Worm (Caenorhabditis elegans): ENCODE results near the gene srz-5.

- TF ChIP-seq sox-4 (tag; optimal IDR thresholded peaks at IDR 0.05) (no peak), lin-11 (tag; optimal IDR thresholded peaks at IDR 0.05) (no peak), ceh-24 (tag; optimal IDR thresholded peaks at IDR 0.05) (no peak), pros-1 (tag; optimal IDR thresholded peaks at IDR 0.05) (no peak), fax-1 (tag; optimal IDR thresholded peaks at IDR 0.05) (no peak), hlh-15 (tag; optimal IDR thresholded peaks at IDR 0.05) (no peak), che-1 (tag; optimal IDR thresholded peaks at IDR 0.05) (no peak), ceh-22 (tag; optimal IDR thresholded peaks at IDR 0.05) (no peak), ref-2 (tag; optimal IDR thresholded peaks at IDR 0.05) (no peak), zip-5 (tag; optimal IDR thresholded peaks at IDR 0.05) (no peak), nhr-11 (tag; optimal IDR thresholded peaks at IDR 0.05) (no peak), mec-3 (tag; optimal IDR thresholded peaks at IDR 0.05; ENCODE audit: borderline replicate concordance) (no peak)
These were observed 2.3 kb downstream of the srz-5 start, which contains the start of gene Y49F6B.19 for ce11 chrII:3512240-3512639.

Data from whole organism, late embryonic.